Comparison of ENCODE assay signal across 2 fruit fly cellular contexts in genomic region chr3L:6261230-6261629, dm6.
TF ChIP-seq lines count a peak whose summit lies in the region.

No protein-coding gene starts in this region.

- no peak for TF ChIP-seq CTCF in whole organism, embryonic (GFP tag; optimal IDR thresholded peaks at IDR 0.05; lab: Kevin White, UChicago)

TF ChIP-seq in whole organism, adult, 20 proteins besides CTCF, POLR2A, EP300 and RAD21:
- peak; percentile 48 for TF ChIP-seq kay (GFP tag; lab: Kevin White, UChicago; ENCODE audit: borderline replicate concordance)
- no peak for TF ChIP-seq Clk (GFP tag; optimal IDR thresholded peaks at IDR 0.05; lab: Kevin White, UChicago)
- TF ChIP-seq tj (GFP tag; optimal IDR thresholded peaks at IDR 0.05; lab: Kevin White, UChicago) = no peak
- no peak for TF ChIP-seq CG11617 (GFP tag; optimal IDR thresholded peaks at IDR 0.05; lab: Kevin White, UChicago)
- TF ChIP-seq cic (GFP tag; optimal IDR thresholded peaks at IDR 0.05; lab: Kevin White, UChicago) = peak; percentile 19

TF ChIP-seq in whole organism, embryonic, 481 proteins besides CTCF, POLR2A, EP300 and RAD21:
- TF ChIP-seq sug (tag; optimal IDR thresholded peaks at IDR 0.05; lab: Kevin White, UChicago) (peak; percentile 25), Nf-YA (GFP tag; IDR thresholded peaks at IDR 0.05; lab: Robert Waterston, UW) (no peak), exex (tag; optimal IDR thresholded peaks at IDR 0.05; lab: Kevin White, UChicago) (peak; percentile 93), Aef1 (GFP tag; IDR thresholded peaks at IDR 0.05; lab: Robert Waterston, UW) (no peak), CG8765 (GFP tag; IDR thresholded peaks at IDR 0.05; lab: Robert Waterston, UW) (no peak), lab (GFP tag; optimal IDR thresholded peaks at IDR 0.05; lab: Kevin White, UChicago) (peak; percentile 17), E2f1 (GFP tag; IDR thresholded peaks at IDR 0.05; lab: Robert Waterston, UW) (no peak), sens (GFP tag; lab: Kevin White, UChicago) (peak; percentile 67), sd (tag; optimal IDR thresholded peaks at IDR 0.05; lab: Kevin White, UChicago) (peak; percentile 7), Dek (tag; optimal IDR thresholded peaks at IDR 0.05; lab: Kevin White, UChicago) (no peak), twi (tag; optimal IDR thresholded peaks at IDR 0.05; lab: Kevin White, UChicago) (no peak), Kr (GFP tag; optimal IDR thresholded peaks at IDR 0.05; lab: Kevin White, UChicago) (no peak)
TF ChIP-seq in whole organism, embryonic: peak in this region for 5.

Comparison
In these comparisons a context has a peak if more than half of its experiments do, and no peak if none do; other contexts are left out.
1. Of the 1 proteins assayed by ChIP-seq in both whole organism, embryonic and whole organism, adult: peak only in whole organism, embryonic: none; only in whole organism, adult: kay; in both: none; in neither: 0.